Worm (Caenorhabditis elegans): Measurements from ENCODE around the gene fat-5.

- TF ChIP-seq ama-1 (optimal IDR thresholded peaks at IDR 0.05), result no peak
- TF ChIP-seq flt-1 (GFP tag; IDR thresholded peaks at IDR 0.05), result no peak
- no peak for TF ChIP-seq hmbx-1 (tag; optimal IDR thresholded peaks at IDR 0.05)
- no peak for TF ChIP-seq pes-1 (GFP tag; IDR thresholded peaks at IDR 0.05)
These were observed 41.5 kb upstream of the fat-5 start for ce11 chrV:17683290-17683689.
